Fruit fly (Drosophila melanogaster): ENCODE results near the gene CG34279.

Gene CG34279

dm6 chr3R:17402434-17402833 is 654 bp downstream of the CG34279 start, which contains the start of gene Sur-8 (continued):
- TF ChIP-seq lov (optimal IDR thresholded peaks at IDR 0.05) (no peak), lov (GFP tag; IDR thresholded peaks at IDR 0.05) (no peak), eve (GFP tag; optimal IDR thresholded peaks at IDR 0.05) (no peak), Scr (GFP tag; IDR thresholded peaks at IDR 0.05; ENCODE audit: partially characterized antibody) (peak; percentile 21; the same call in 1 of the 2 replicates), HmgD (GFP tag; optimal IDR thresholded peaks at IDR 0.05) (peak; percentile 46), exex (tag; optimal IDR thresholded peaks at IDR 0.05) (no peak), Meics (GFP tag; optimal IDR thresholded peaks at IDR 0.05) (peak; percentile 74), CG11504 (tag; optimal IDR thresholded peaks at IDR 0.05) (peak; percentile 70), Sin3A (optimal IDR thresholded peaks at IDR 0.05) (no peak), E2f2 (GFP tag; IDR thresholded peaks at IDR 0.05) (peak; percentile 49; the same call in 1 of the 2 replicates), Hand (GFP tag; optimal IDR thresholded peaks at IDR 0.05) (no peak), CG2129 (GFP tag; IDR thresholded peaks at IDR 0.05; ENCODE audit: partially characterized antibody) (no peak), Dp (GFP tag; optimal IDR thresholded peaks at IDR 0.05) (no peak), scrt (GFP tag; optimal IDR thresholded peaks at IDR 0.05) (peak; percentile 24), disco-r (GFP tag; optimal IDR thresholded peaks at IDR 0.05) (peak; percentile 17), dati (GFP tag; IDR thresholded peaks at IDR 0.05) (no peak), gfzf (GFP tag; optimal IDR thresholded peaks at IDR 0.05) (no peak), HLH54F (GFP tag; optimal IDR thresholded peaks at IDR 0.05) (peak; percentile 43), CG31365 (tag; optimal IDR thresholded peaks at IDR 0.05) (peak; percentile 11), Ravus (GFP tag; IDR thresholded peaks at IDR 0.05) (no peak; the same call in 1 of the 2 replicates), CG12219 (GFP tag; optimal IDR thresholded peaks at IDR 0.05) (peak; percentile 43), CG2875 (GFP tag; optimal IDR thresholded peaks at IDR 0.05) (peak; percentile 53), ci (GFP tag; IDR thresholded peaks at IDR 0.05) (peak; percentile 86), Nf-YC (tag; optimal IDR thresholded peaks at IDR 0.05) (peak; percentile 50), CG4730 (GFP tag; IDR thresholded peaks at IDR 0.05) (peak; percentile 71), crc (GFP tag; optimal IDR thresholded peaks at IDR 0.05) (peak; percentile 5), CG31388 (GFP tag; optimal IDR thresholded peaks at IDR 0.05) (no peak), Dip2 (GFP tag; IDR thresholded peaks at IDR 0.05) (no peak), CG12769 (tag; optimal IDR thresholded peaks at IDR 0.05) (peak; percentile 64), CG18619 (GFP tag; optimal IDR thresholded peaks at IDR 0.05) (peak; percentile 55), ara (GFP tag; IDR thresholded peaks at IDR 0.05) (no peak), dm (GFP tag; optimal IDR thresholded peaks at IDR 0.05) (peak; percentile 31), stwl (tag; optimal IDR thresholded peaks at IDR 0.05) (peak; percentile 49), al (GFP tag; IDR thresholded peaks at IDR 0.05) (peak; percentile 21; the same call in 1 of the 2 replicates), Bdp1 (GFP tag; optimal IDR thresholded peaks at IDR 0.05) (peak; percentile 25), Opbp (GFP tag; IDR thresholded peaks at IDR 0.05; ENCODE audit: partially characterized antibody) (peak; percentile 50; the same call in 2 of the 3 replicates), sob (GFP tag; IDR thresholded peaks at IDR 0.05) (peak; percentile 67), vvl (GFP tag; IDR thresholded peaks at IDR 0.05) (peak; percentile 76; the same call in 1 of the 2 replicates), CG3726 (GFP tag; IDR thresholded peaks at IDR 0.05) (peak; percentile 56; the same call in 2 of the 3 replicates), CG6683 (GFP tag; optimal IDR thresholded peaks at IDR 0.05) (no peak), corto (GFP tag; optimal IDR thresholded peaks at IDR 0.05) (no peak), bsh (GFP tag; optimal IDR thresholded peaks at IDR 0.05) (peak in 1 of 2 experiments; percentile 45), Fer3 (tag; optimal IDR thresholded peaks at IDR 0.05) (peak; percentile 49), CG11560 (tag; IDR thresholded peaks at IDR 0.05) (0 out of 3 replicates have a peak, but pooled peaks have one; percentile 39), NFAT (GFP tag; IDR thresholded peaks at IDR 0.05) (peak; percentile 91), CG1602 (GFP tag; optimal IDR thresholded peaks at IDR 0.05) (peak; percentile 57), CG8388 (GFP tag; optimal IDR thresholded peaks at IDR 0.05) (peak; percentile 7), MESR4 (GFP tag; optimal IDR thresholded peaks at IDR 0.05) (no peak), CG7372 (GFP tag; IDR thresholded peaks at IDR 0.05) (peak; percentile 98), seq (GFP tag; IDR thresholded peaks at IDR 0.05) (no peak), B-H1 (GFP tag; IDR thresholded peaks at IDR 0.05) (peak; percentile 19; the same call in 1 of the 3 replicates)

Measured in whole organism, embryonic.